Fruit fly (Drosophila melanogaster) S2 (cell line): ENCODE measurements around the gene CG44532.

Source experiments
- CG8478 ChIP-seq: fragments of >200 bp; optimal IDR thresholded peaks from 2 replicates; lab custom pipeline; 2018
- CTCF ChIP-seq, 2 experiments: fragments of >200 bp; optimal IDR thresholded peaks; 2 replicates each; lab custom pipeline; 2018

- TF ChIP-seq CTCF (optimal IDR thresholded peaks at IDR 0.05; lab: Kevin White, UChicago) (no peak), CG8478 (lab: Kevin White, UChicago) (no peak)
Measured at dm6 chrX:9132589-9133237, 29.2 kb upstream of the CG44532 start.
